Worm (Caenorhabditis elegans): ENCODE measurements around the gene pph-6.

DNA sequence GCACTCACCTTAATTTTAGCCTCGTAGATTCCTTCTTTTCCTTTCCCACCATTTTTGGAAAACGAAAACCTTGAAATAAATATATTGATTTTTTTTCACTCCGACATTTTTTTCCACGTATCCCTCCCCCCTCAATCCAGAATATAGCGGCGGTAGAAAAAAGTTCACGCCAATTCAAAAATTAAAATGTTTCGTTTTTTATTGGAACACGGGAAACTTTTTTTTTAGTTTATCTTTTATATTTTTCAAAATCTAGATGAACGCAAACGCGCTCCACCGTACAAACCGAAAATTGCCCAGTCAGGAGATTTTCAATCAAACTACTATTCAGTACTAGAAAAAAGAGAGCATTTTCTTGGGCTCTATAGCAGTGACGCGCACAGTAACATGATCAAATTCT lies 17.4 kb upstream of the pph-6 start, which contains the start of gene spe-41:
- no peak for TF ChIP-seq klf-2 (GFP tag; conservative IDR thresholded peaks at IDR 0.05)
- TF ChIP-seq flt-1 (GFP tag; IDR thresholded peaks at IDR 0.05) = no peak
